Worm (Caenorhabditis elegans): ENCODE data around the gene B0035.13.

- TF ChIP-seq lin-15B (tag; optimal IDR thresholded peaks at IDR 0.05), result no peak
- no peak for TF ChIP-seq php-3 (GFP tag; IDR thresholded peaks at IDR 0.05)
- TF ChIP-seq nhr-25 (tag; optimal IDR thresholded peaks at IDR 0.05; ENCODE audit: borderline replicate concordance, insufficient read depth), result no peak
These were observed 9.7 kb downstream of the B0035.13 start, which contains the start of gene mttu-1 for ce11 chrIV:11296787-11297186.

Measured in whole organism, L4 larva.